Fruit fly (Drosophila melanogaster) S2 (cell line): ENCODE measurements around the gene CG32554.
"Not testable (repeated sequence)": the region's sequence is repeated elsewhere in the genome, so short reads cannot be mapped to it uniquely, and the experiment has no call there.

Experiments used
- CG8478 ChIP-seq: fragments of >200 bp; optimal IDR thresholded peaks from 2 replicates; lab custom pipeline; 2018
- CTCF ChIP-seq, 2 experiments: fragments of >200 bp; optimal IDR thresholded peaks; 2 replicates each; lab custom pipeline; 2018

DNA sequence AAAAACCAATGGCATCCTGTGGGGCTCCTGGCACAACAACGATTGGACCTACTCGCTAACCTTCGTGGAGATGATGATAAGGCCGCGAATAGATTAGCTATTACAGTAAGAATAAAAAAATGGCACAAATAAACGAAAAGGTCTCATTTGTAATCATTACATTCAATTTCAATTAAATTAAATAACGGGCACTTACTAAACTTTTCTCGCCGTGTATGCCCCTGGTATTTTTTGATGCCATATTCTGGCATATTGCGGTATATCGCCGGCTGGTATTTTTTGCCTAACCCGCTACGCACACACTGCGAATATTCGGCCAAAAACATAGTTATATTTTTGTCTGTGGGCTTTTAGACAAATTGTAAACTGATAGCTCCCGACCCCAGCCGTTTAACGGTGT lies 46.9 kb upstream of the CG32554 start, which contains the start of gene Gss2:
- TF ChIP-seq CG8478 (lab: Kevin White, UChicago); CTCF (optimal IDR thresholded peaks at IDR 0.05; lab: Kevin White, UChicago): not testable (repeated sequence)
